Worm (Caenorhabditis elegans) whole organism, midembryonic: Measurements from ENCODE around the gene K09F6.3.

Experiments
- klf-2 ChIP-seq: fragments of 200-800 bp; sonication (Bioruptor generic); conservative IDR thresholded peaks from 2 replicates; pipeline ENCODE4 v1.3.6; 2022; ENCODE audit warnings: missing genetic modification reagents, missing genetic modification characterization, missing compliant biosample characterization
- tab-1 ChIP-seq: fragments of 200-800 bp; sonication (Bioruptor generic); IDR thresholded peaks from 2 replicates; pipeline ENCODE4 v1.3.6; 2022; ENCODE audit warnings: missing genetic modification characterization, missing compliant biosample characterization
- ztf-23 ChIP-seq: fragments of 200-800 bp; sonication (Bioruptor generic); IDR thresholded peaks from 2 replicates; pipeline ENCODE4 v1.3.6; 2022; ENCODE audit warnings: missing genetic modification reagents, missing genetic modification characterization, missing compliant biosample characterization
- ztf-29 ChIP-seq: fragments of 200-800 bp; sonication (Bioruptor generic); IDR thresholded peaks from 2 replicates; pipeline ENCODE4 v1.3.6; 2022; ENCODE audit warnings: missing genetic modification reagents, missing genetic modification characterization, missing compliant biosample characterization

DNA sequence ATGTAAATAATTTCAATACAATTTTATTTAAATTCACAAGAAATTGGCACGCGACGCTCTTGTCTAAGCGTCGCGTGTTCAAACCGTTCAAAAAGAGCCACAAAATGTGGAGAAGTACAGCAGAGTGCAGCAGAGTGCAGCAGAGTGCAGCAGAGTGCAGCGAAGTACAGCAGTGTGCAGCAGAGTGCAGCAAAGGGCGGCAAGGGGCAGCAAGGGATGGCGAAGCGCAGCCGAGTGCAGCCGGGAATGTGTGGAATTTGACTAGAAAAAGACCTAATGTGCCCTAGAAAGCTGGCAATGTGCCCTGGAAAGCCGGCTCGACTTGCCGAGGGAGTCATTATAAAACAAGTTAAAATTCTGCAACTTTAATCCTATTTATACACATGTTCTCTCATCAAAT, 24.3 kb downstream of the K09F6.3 start, which contains the start of gene K09F6.6:
- TF ChIP-seq tab-1 (no peak), ztf-23 (GFP tag; lab: Robert Waterston, UW) (no peak), ztf-29 (GFP tag; lab: Robert Waterston, UW) (no peak), klf-2 (GFP tag; lab: Robert Waterston, UW) (no peak)
